Worm (Caenorhabditis elegans): Measurements from ENCODE around the gene T26H5.8.

The T26H5.8 gene

ce11 chrV:15444615-15445014 is 12.1 kb upstream of the T26H5.8 start, which contains the start of gene T26H5.9:
TSS of gene T26H5.9 (plus strand) at chrV:15444916.
- TF ChIP-seq unc-62 (GFP tag; optimal IDR thresholded peaks at IDR 0.05) = no peak

ce11 chrV:15444188-15444587 is 11.7 kb upstream of the T26H5.8 start, which contains the start of gene T26H5.11:
TSS of gene T26H5.11 (minus strand) at chrV:15444288.
- no peak for TF ChIP-seq unc-62 (GFP tag; optimal IDR thresholded peaks at IDR 0.05)

ce11 chrV:15443708-15444107 is 11.2 kb upstream of the T26H5.8 start, which contains the start of gene T26H5.10:
TSS of gene T26H5.10 (minus strand) at chrV:15443808.
- TF ChIP-seq unc-62 (GFP tag; optimal IDR thresholded peaks at IDR 0.05) = no peak

ce11 chrV:15442384-15442783 is 9.9 kb upstream of the T26H5.8 start:
- TF ChIP-seq unc-62 (GFP tag; optimal IDR thresholded peaks at IDR 0.05) = no peak

- no peak for TF ChIP-seq unc-62 (GFP tag; optimal IDR thresholded peaks at IDR 0.05)
These were observed 3.6 kb upstream of the T26H5.8 start for ce11 chrV:15436133-15436532.

ce11 chrV:15434647-15435046 is 2.1 kb upstream of the T26H5.8 start:
- TF ChIP-seq unc-62 (GFP tag; optimal IDR thresholded peaks at IDR 0.05) = no peak

ce11 chrV:15431322-15432052 is 1.0 kb downstream of the T26H5.8 start:
- TF ChIP-seq unc-62 (GFP tag; optimal IDR thresholded peaks at IDR 0.05) = no peak

- no peak for TF ChIP-seq unc-62 (GFP tag; optimal IDR thresholded peaks at IDR 0.05)
These were observed 5.6 kb downstream of the T26H5.8 start, which contains the start of gene fbxa-209 for ce11 chrV:15426944-15427343. TSS of gene fbxa-209 (minus strand) at chrV:15427044.

- TF ChIP-seq unc-62 (GFP tag; optimal IDR thresholded peaks at IDR 0.05) = no peak
These were observed 7.0 kb downstream of the T26H5.8 start, which contains the start of gene Y36E3A.2 for ce11 chrV:15425368-15426091. TSS of gene Y36E3A.2 (plus strand) at chrV:15426041.

- no peak for TF ChIP-seq unc-62 (GFP tag; optimal IDR thresholded peaks at IDR 0.05)
These were observed 8.9 kb downstream of the T26H5.8 start, which contains the start of gene fbxa-104 for ce11 chrV:15423601-15424000. TSS of gene fbxa-104 (minus strand) at chrV:15423683.

ce11 chrV:15417822-15418221 is 14.7 kb downstream of the T26H5.8 start, which contains the start of gene T06E6.10:
TSS of gene T06E6.10 (plus strand) at chrV:15418122.
- TF ChIP-seq unc-62 (GFP tag; optimal IDR thresholded peaks at IDR 0.05) = no peak

ce11 chrV:15415951-15416350 is 16.6 kb downstream of the T26H5.8 start, which contains the start of gene srh-265:
TSS of gene srh-265 (plus strand) at chrV:15416251.
- TF ChIP-seq unc-62 (GFP tag; optimal IDR thresholded peaks at IDR 0.05) = no peak

ce11 chrV:15413847-15414246 is 18.7 kb downstream of the T26H5.8 start, which contains the start of gene srh-264:
TSS of gene srh-264 (plus strand) at chrV:15414147.
- no peak for TF ChIP-seq unc-62 (GFP tag; optimal IDR thresholded peaks at IDR 0.05)

ce11 chrV:15412625-15413024 is 19.9 kb downstream of the T26H5.8 start, which contains the start of gene srbc-63:
TSS of gene srbc-63 (minus strand) at chrV:15412725.
- TF ChIP-seq unc-62 (GFP tag; optimal IDR thresholded peaks at IDR 0.05) = no peak

ce11 chrV:15406928-15407327 is 25.6 kb downstream of the T26H5.8 start, which contains the start of gene srh-257:
TSS of gene srh-257 (plus strand) at chrV:15407228.
- no peak for TF ChIP-seq unc-62 (GFP tag; optimal IDR thresholded peaks at IDR 0.05)

- no peak for TF ChIP-seq unc-62 (GFP tag; optimal IDR thresholded peaks at IDR 0.05)
These were observed 27.7 kb downstream of the T26H5.8 start, which contains the start of gene srh-258 for ce11 chrV:15404859-15405258. TSS of gene srh-258 (plus strand) at chrV:15405159.
